Fruit fly (Drosophila melanogaster): ENCODE measurements around the gene 140up.

140up gene

dm6 chr3R:14108158-14108921 lies 17.0 kb downstream of the 140up start, which contains the start of gene CG12402 (continued):
- TF ChIP-seq unpg (GFP tag; optimal IDR thresholded peaks at IDR 0.05) (peak; percentile 90), CG1529 (GFP tag; optimal IDR thresholded peaks at IDR 0.05) (peak; percentile 68), CG11695 (GFP tag; IDR thresholded peaks at IDR 0.05) (peak; percentile 89), CG11085 (GFP tag; IDR thresholded peaks at IDR 0.05) (0 out of 2 replicates have a peak, but pooled peaks have one; percentile 10), CG4707 (GFP tag; optimal IDR thresholded peaks at IDR 0.05) (peak; percentile 71), CG7745 (tag; optimal IDR thresholded peaks at IDR 0.05) (peak; percentile 67), Hr3 (GFP tag; optimal IDR thresholded peaks at IDR 0.05) (peak; percentile 91), CG3995 (GFP tag; optimal IDR thresholded peaks at IDR 0.05) (no peak), D19A (tag; optimal IDR thresholded peaks at IDR 0.05) (peak; percentile 81), GATAe (GFP tag; conservative IDR thresholded peaks at IDR 0.05) (peak; percentile 74), lbe (GFP tag; optimal IDR thresholded peaks at IDR 0.05) (no peak), sug (tag; optimal IDR thresholded peaks at IDR 0.05) (peak; percentile 72), Hr78 (GFP tag; optimal IDR thresholded peaks at IDR 0.05) (peak in 1 of 2 experiments; percentile 68), CG13775 (GFP tag; optimal IDR thresholded peaks at IDR 0.05) (peak; percentile 72), CG3407 (GFP tag; optimal IDR thresholded peaks at IDR 0.05) (peak; percentile 66), Fer3 (tag; optimal IDR thresholded peaks at IDR 0.05) (peak; percentile 83), Nf-YB (GFP tag; optimal IDR thresholded peaks at IDR 0.05) (peak; percentile 57), Ravus (GFP tag; IDR thresholded peaks at IDR 0.05) (peak; percentile 48), Max (GFP tag; optimal IDR thresholded peaks at IDR 0.05) (peak; percentile 56), CG43689 (GFP tag; IDR thresholded peaks at IDR 0.05) (peak; percentile 73; the same call in 1 of the 2 replicates), Dfd (GFP tag; optimal IDR thresholded peaks at IDR 0.05) (no peak), CG14860 (GFP tag; IDR thresholded peaks at IDR 0.05; ENCODE audit: partially characterized antibody) (no peak), nmo (GFP tag; optimal IDR thresholded peaks at IDR 0.05) (peak; percentile 78), CG4730 (GFP tag; IDR thresholded peaks at IDR 0.05) (peak; percentile 77), dpn (GFP tag; optimal IDR thresholded peaks at IDR 0.05) (peak; percentile 73 to 86), Nf-YC (tag; optimal IDR thresholded peaks at IDR 0.05) (peak; percentile 77), CG17802 (tag; optimal IDR thresholded peaks at IDR 0.05) (peak; percentile 51), Ets65A (GFP tag) (peak; percentile 95), CG1792 (GFP tag; optimal IDR thresholded peaks at IDR 0.05) (peak; percentile 51), btn (GFP tag; optimal IDR thresholded peaks at IDR 0.05) (peak; percentile 8), Lpt (GFP tag; optimal IDR thresholded peaks at IDR 0.05) (no peak), CG13296 (GFP tag; optimal IDR thresholded peaks at IDR 0.05) (peak; percentile 86), gt (GFP tag; IDR thresholded peaks at IDR 0.05) (peak; percentile 58), Doc2 (GFP tag; IDR thresholded peaks at IDR 0.05) (no peak), gfzf (GFP tag; optimal IDR thresholded peaks at IDR 0.05) (no peak), CG12769 (tag; optimal IDR thresholded peaks at IDR 0.05) (peak; percentile 89), CG2678 (tag; optimal IDR thresholded peaks at IDR 0.05) (peak; percentile 87), Drgx (GFP tag; IDR thresholded peaks at IDR 0.05) (peak; percentile 61), CG32767 (GFP tag; IDR thresholded peaks at IDR 0.05) (peak; percentile 81), onecut (GFP tag; IDR thresholded peaks at IDR 0.05) (peak; percentile 83), CG17912 (GFP tag; optimal IDR thresholded peaks at IDR 0.05) (peak; percentile 9), crp (GFP tag; optimal IDR thresholded peaks at IDR 0.05) (no peak), p53 (GFP tag; optimal IDR thresholded peaks at IDR 0.05) (peak; percentile 2), dan (GFP tag; IDR thresholded peaks at IDR 0.05) (no peak), CG17328 (GFP tag; IDR thresholded peaks at IDR 0.05) (peak; percentile 92), Six4 (GFP tag; optimal IDR thresholded peaks at IDR 0.05) (peak; percentile 74)

All from whole organism, embryonic.